Worm (Caenorhabditis elegans) whole organism, young adult: ENCODE results near the gene tsen-54.

ENCODE experiments used
- B0035.1 ChIP-seq: sonication (generic microtip); optimal IDR thresholded peaks from 2 replicates; lab custom pipeline; 2016; ENCODE audit warnings: missing genetic modification characterization, mild to moderate bottlenecking, missing compliant biosample characterization, missing genotype, missing genetic modification reagents
- F23B12.7 ChIP-seq: sonication (generic microtip); optimal IDR thresholded peaks from 2 replicates; lab custom pipeline; 2017; ENCODE audit warnings: missing genetic modification characterization, mild to moderate bottlenecking, missing compliant biosample characterization, antibody characterized with exemption, moderate library complexity; ENCODE audit not compliant: insufficient read depth
- atf-7 ChIP-seq: sonication (generic microtip); optimal IDR thresholded peaks from 2 replicates; lab custom pipeline; 2017; ENCODE audit warnings: mild to moderate bottlenecking, missing genetic modification characterization, missing compliant biosample characterization
- ccch-3 ChIP-seq: fragments of 200-800 bp; sonication (Bioruptor generic); optimal IDR thresholded peaks from 2 replicates; lab custom pipeline; 2018; ENCODE audit warnings: mild to moderate bottlenecking, missing genetic modification characterization, missing compliant biosample characterization
- dox-1 ChIP-seq: fragments of 200-800 bp; sonication (Bioruptor generic); IDR thresholded peaks from 2 replicates; pipeline ENCODE4 v1.3.6; 2022; ENCODE audit warnings: missing genetic modification reagents, missing genetic modification characterization, missing compliant biosample characterization
- lin-26 ChIP-seq: fragments of 200-800 bp; sonication (Bioruptor generic); IDR thresholded peaks from 2 replicates; pipeline ENCODE4 v1.3.6; 2022; ENCODE audit warnings: missing genetic modification reagents, missing genetic modification characterization, missing compliant biosample characterization
- lin-35 ChIP-seq, 3 experiments: fragments of 150-350 bp in 2 of 3; sonication (generic microtip) in 1 of 3; optimal IDR thresholded peaks; 2 replicates each; lab custom pipeline; 2014 to 2018; ENCODE audit warnings: missing biosample characterization in 3 of 3, missing genetic modification characterization in 3 of 3, missing genetic modification reagents in 3 of 3
- lsl-1 ChIP-seq: fragments of 200-800 bp; sonication (Bioruptor generic); optimal IDR thresholded peaks from 2 replicates; lab custom pipeline; 2018; ENCODE audit warnings: mild to moderate bottlenecking, missing genetic modification characterization, moderate library complexity, missing compliant biosample characterization
- madf-10 ChIP-seq: sonication (generic microtip); optimal IDR thresholded peaks from 2 replicates; lab custom pipeline; 2016; ENCODE audit warnings: mild to moderate bottlenecking, missing genetic modification characterization, missing compliant biosample characterization
- nhr-27 ChIP-seq: fragments of 200-800 bp; sonication (Bioruptor generic); optimal IDR thresholded peaks from 2 replicates; lab custom pipeline; 2018; ENCODE audit warnings: mild to moderate bottlenecking, missing genetic modification characterization, moderate library complexity, missing compliant biosample characterization
- pha-4 ChIP-seq: fragments of 150-350 bp; sonication (generic microtip); optimal IDR thresholded peaks from 2 replicates; lab custom pipeline; 2014; ENCODE audit warnings: missing biosample characterization, missing genetic modification reagents, missing genetic modification characterization

- TF ChIP-seq F23B12.7 (tag; lab: Kevin White, UChicago) (no peak), lin-35 (GFP tag; optimal IDR thresholded peaks at IDR 0.05; lab: Kevin White, UChicago) (no peak), lsl-1 (GFP tag; lab: Kevin White, UChicago) (no peak), dox-1 (GFP tag; lab: Robert Waterston, UW) (no peak), atf-7 (no peak), B0035.1 (tag; lab: Kevin White, UChicago) (no peak), pha-4 (tag; lab: Kevin White, UChicago) (no peak), ccch-3 (no peak), madf-10 (no peak), nhr-27 (tag; lab: Kevin White, UChicago) (no peak), lin-26 (no peak)
These were observed 25.4 kb downstream of the tsen-54 start, which contains the start of gene Y76B12C.3 for ce11 chrIV:1973372-1973771.
